Worm (Caenorhabditis elegans) whole organism, L4/young adult: ENCODE data around the gene F01G10.10.

Experiments
- W03F9.2 ChIP-seq: fragments of 150-350 bp; optimal IDR thresholded peaks from 2 replicates; lab custom pipeline; 2014; ENCODE audit warnings: missing biosample characterization, missing genetic modification characterization
- him-1 ChIP-seq: sonication (generic microtip); optimal IDR thresholded peaks from 2 replicates; lab custom pipeline; 2016; ENCODE audit warnings: missing genotype, missing genetic modification reagents, missing genetic modification characterization, missing compliant biosample characterization

DNA sequence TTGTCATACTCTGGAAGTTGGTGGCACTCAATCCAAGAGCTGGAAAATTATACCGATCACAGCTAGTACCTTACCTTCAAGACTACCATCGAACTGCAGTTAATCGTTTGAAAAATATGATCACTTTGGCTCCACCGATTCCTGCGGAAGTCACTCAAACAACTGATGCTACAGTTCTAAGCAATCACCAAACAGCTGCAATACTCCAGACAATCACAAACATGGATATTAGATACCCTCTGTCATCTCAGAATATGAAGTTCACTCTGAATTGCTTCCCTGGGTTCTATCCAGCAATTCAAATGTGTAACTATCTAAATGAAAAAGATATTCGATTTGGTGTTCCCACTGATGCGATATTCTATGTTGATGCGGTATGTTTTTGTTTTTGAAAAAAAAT is 42.6 kb downstream of the F01G10.10 start:
- no peak for TF ChIP-seq him-1
- TF ChIP-seq W03F9.2 = no peak
